Fruit fly (Drosophila melanogaster) whole organism, embryonic: Measurements from ENCODE around the gene CG1640.

Source experiments
- Atf-2 ChIP-seq: fragments of 200-800 bp; sonication (Bioruptor generic); optimal IDR thresholded peaks from 2 replicates; lab custom pipeline; 2016; ENCODE audit warnings: missing biosample characterization, missing genetic modification characterization
- BEAF-32 ChIP-seq: fragments of 200-800 bp; sonication (Bioruptor generic); optimal IDR thresholded peaks from 3 replicates; lab custom pipeline; 2017; ENCODE audit warnings: missing biosample characterization, missing genetic modification characterization, mild to moderate bottlenecking, moderate library complexity, missing genetic modification reagents
- Blimp-1 ChIP-seq: fragments of 200-800 bp; sonication (Bioruptor generic); optimal IDR thresholded peaks from 3 replicates; lab custom pipeline; 2018; ENCODE audit warnings: missing biosample characterization, missing genetic modification characterization, mild to moderate bottlenecking, moderate library complexity, missing genetic modification reagents
- CG11456 ChIP-seq: fragments of 200-800 bp; sonication (Bioruptor generic); IDR thresholded peaks from 3 replicates; pipeline ENCODE4 v1.3.6; 2022; ENCODE audit warnings: missing biosample characterization, missing genetic modification characterization
- CG1233 ChIP-seq: fragments of 200-800 bp; sonication (Bioruptor generic); optimal IDR thresholded peaks from 4 replicates; lab custom pipeline; 2018; ENCODE audit warnings: missing biosample characterization, mild to moderate bottlenecking, missing genetic modification characterization
- CG15269 ChIP-seq: fragments of 200-800 bp; sonication (Bioruptor generic); optimal IDR thresholded peaks from 2 replicates; lab custom pipeline; 2018; ENCODE audit warnings: missing biosample characterization, mild to moderate bottlenecking, missing genetic modification characterization, moderate library complexity
- CG1603 ChIP-seq: fragments of 200-800 bp; sonication (Bioruptor generic); optimal IDR thresholded peaks from 2 replicates; lab custom pipeline; 2019; ENCODE audit warnings: missing biosample characterization, mild to moderate bottlenecking, missing genetic modification characterization, moderate library complexity
- CG16779 ChIP-seq: fragments of 200-800 bp; sonication (Bioruptor generic); IDR thresholded peaks from 2 replicates; pipeline ENCODE4 v1.3.6; 2022; ENCODE audit warnings: missing biosample characterization, missing genetic modification characterization
- CG17359 ChIP-seq: fragments of 200-800 bp; sonication (Bioruptor generic); optimal IDR thresholded peaks from 3 replicates; lab custom pipeline; 2018; ENCODE audit warnings: missing biosample characterization, mild to moderate bottlenecking, missing genetic modification characterization, moderate library complexity
- CG30431 ChIP-seq: fragments of 200-800 bp; sonication (Bioruptor generic); optimal IDR thresholded peaks from 2 replicates; lab custom pipeline; 2017; ENCODE audit warnings: missing biosample characterization, missing genetic modification characterization
- CG31365 ChIP-seq: fragments of 200-800 bp; sonication (Bioruptor generic); optimal IDR thresholded peaks from 2 replicates; lab custom pipeline; 2018; ENCODE audit warnings: missing biosample characterization, mild to moderate bottlenecking, missing genetic modification characterization
- CG32532 ChIP-seq: fragments of 200-800 bp; sonication (Bioruptor generic); IDR thresholded peaks from 2 replicates; pipeline ENCODE4 v1.3.6; 2022; ENCODE audit warnings: missing biosample characterization, missing genetic modification characterization
- CG33213 ChIP-seq: fragments of 200-800 bp; sonication (Bioruptor generic); optimal IDR thresholded peaks from 3 replicates; lab custom pipeline; 2016; ENCODE audit warnings: missing biosample characterization, missing genetic modification characterization
- CG4282 ChIP-seq: fragments of 200-800 bp; sonication (Bioruptor generic); optimal IDR thresholded peaks from 2 replicates; lab custom pipeline; 2016; ENCODE audit warnings: missing biosample characterization, missing genetic modification characterization
- CG4328 ChIP-seq: fragments of 200-800 bp; sonication (Bioruptor generic); optimal IDR thresholded peaks from 3 replicates; lab custom pipeline; 2017; ENCODE audit warnings: missing biosample characterization, missing genetic modification reagents, missing genetic modification characterization
- CG4707 ChIP-seq: fragments of 200-800 bp; sonication (Bioruptor generic); optimal IDR thresholded peaks from 2 replicates; lab custom pipeline; 2018; ENCODE audit warnings: missing biosample characterization, mild to moderate bottlenecking, missing genetic modification characterization, moderate library complexity
- CG7372 ChIP-seq: fragments of 200-800 bp; sonication (Bioruptor generic); IDR thresholded peaks from 2 replicates; pipeline ENCODE4 v1.3.6; 2022; ENCODE audit warnings: missing biosample characterization, missing genetic modification characterization
- CG9437 ChIP-seq: fragments of 200-800 bp; sonication (Bioruptor generic); optimal IDR thresholded peaks from 2 replicates; lab custom pipeline; 2018; ENCODE audit warnings: missing biosample characterization, mild to moderate bottlenecking, missing genetic modification characterization
- Dip3 ChIP-seq: fragments of 200-800 bp; sonication (Bioruptor generic); optimal IDR thresholded peaks from 3 replicates; lab custom pipeline; 2016; ENCODE audit warnings: missing biosample characterization, missing genetic modification characterization
- Dll ChIP-seq: fragments of 200-800 bp; sonication (Bioruptor generic); IDR thresholded peaks from 4 replicates; pipeline ENCODE4 v1.3.6; 2022; ENCODE audit warnings: missing biosample characterization, missing genetic modification characterization; ENCODE audit not compliant: partially characterized antibody
- ERR ChIP-seq: fragments of 200-800 bp; sonication (Bioruptor generic); optimal IDR thresholded peaks from 2 replicates; lab custom pipeline; 2016; ENCODE audit warnings: missing biosample characterization, missing genetic modification characterization
- Ets65A ChIP-seq: fragments of 200-800 bp; sonication (Bioruptor generic); peaks from one replicate; lab custom pipeline; 2016; ENCODE audit warnings: missing biosample characterization, missing genetic modification characterization
- HmgZ ChIP-seq: fragments of 200-800 bp; sonication (Bioruptor generic); optimal IDR thresholded peaks from 2 replicates; lab custom pipeline; 2018; ENCODE audit warnings: missing biosample characterization, mild to moderate bottlenecking, missing genetic modification characterization
- Nf-YB ChIP-seq: fragments of 200-800 bp; sonication (Bioruptor generic); optimal IDR thresholded peaks from 3 replicates; lab custom pipeline; 2019; ENCODE audit warnings: missing biosample characterization, mild to moderate bottlenecking, missing genetic modification characterization, moderate library complexity
- Stat92E ChIP-seq, 3 experiments: fragments of >200 bp in 2 of 3; fragments of 200-800 bp in 1 of 3; sonication (Bioruptor generic) in 1 of 3; optimal IDR thresholded peaks; 2 replicates each; lab custom pipeline; 2017 to 2019; ENCODE audit warnings: missing biosample characterization in 3 of 3, missing genetic modification characterization in 3 of 3, mild to moderate bottlenecking in 1 of 3, moderate library complexity in 1 of 3
- TFAM ChIP-seq: fragments of 200-800 bp; sonication (Bioruptor generic); optimal IDR thresholded peaks from 2 replicates; lab custom pipeline; 2017; ENCODE audit warnings: missing biosample characterization, missing genetic modification characterization, inconsistent platforms
- Tbp ChIP-seq: fragments of >200 bp; optimal IDR thresholded peaks from 2 replicates; lab custom pipeline; 2018; ENCODE audit warnings: missing biosample characterization, missing genetic modification characterization
- aop ChIP-seq: fragments of 200-800 bp; sonication (Bioruptor generic); IDR thresholded peaks from 2 replicates; pipeline ENCODE4 v1.3.6; 2022; ENCODE audit warnings: missing biosample characterization, missing genetic modification characterization
- bbx ChIP-seq: fragments of 200-800 bp; sonication (Bioruptor generic); IDR thresholded peaks from 2 replicates; pipeline ENCODE4 v1.3.6; 2022; ENCODE audit warnings: missing biosample characterization, missing genetic modification characterization; ENCODE audit not compliant: partially characterized antibody
- bcd ChIP-seq: fragments of 200-800 bp; sonication (Bioruptor generic); optimal IDR thresholded peaks from 2 replicates; lab custom pipeline; 2017; ENCODE audit warnings: missing biosample characterization, mild to moderate bottlenecking, missing genetic modification characterization
- cas ChIP-seq: fragments of 200-800 bp; sonication (Bioruptor generic); IDR thresholded peaks from 2 replicates; pipeline ENCODE4 v1.3.6; 2022; ENCODE audit warnings: missing biosample characterization, missing genetic modification characterization
- cato ChIP-seq: fragments of 200-800 bp; sonication (Bioruptor generic); optimal IDR thresholded peaks from 2 replicates; lab custom pipeline; 2016; ENCODE audit warnings: missing biosample characterization, missing genetic modification characterization, borderline replicate concordance
- cg ChIP-seq: fragments of 200-800 bp; sonication (Bioruptor generic); optimal IDR thresholded peaks from 3 replicates; lab custom pipeline; 2019; ENCODE audit warnings: missing biosample characterization, mild to moderate bottlenecking, missing genetic modification characterization, moderate library complexity
- da ChIP-seq: fragments of 200-800 bp; sonication (Bioruptor generic); optimal IDR thresholded peaks from 2 replicates; lab custom pipeline; 2016; ENCODE audit warnings: missing biosample characterization, missing genetic modification characterization
- emc ChIP-seq: fragments of 200-800 bp; sonication (Bioruptor generic); optimal IDR thresholded peaks from 2 replicates; lab custom pipeline; 2016; ENCODE audit warnings: missing biosample characterization, missing genetic modification characterization
- ftz-f1 ChIP-seq: fragments of 200-800 bp; sonication (Bioruptor generic); optimal IDR thresholded peaks from 2 replicates; lab custom pipeline; 2016; ENCODE audit warnings: missing biosample characterization, missing genetic modification characterization
- gt ChIP-seq: fragments of 200-800 bp; sonication (Bioruptor generic); IDR thresholded peaks from 2 replicates; pipeline ENCODE4 v1.3.6; 2022; ENCODE audit warnings: missing biosample characterization, missing genetic modification characterization
- kah ChIP-seq: fragments of 200-800 bp; sonication (Bioruptor generic); optimal IDR thresholded peaks from 2 replicates; lab custom pipeline; 2018; ENCODE audit warnings: missing biosample characterization, mild to moderate bottlenecking, missing genetic modification characterization
- klu ChIP-seq: fragments of 200-800 bp; sonication (Bioruptor generic); IDR thresholded peaks from 2 replicates; pipeline ENCODE4 v1.3.6; 2022; ENCODE audit warnings: missing biosample characterization, missing genetic modification characterization
- lov ChIP-seq, 2 experiments: fragments of 200-800 bp in 1 of 2; fragments of >200 bp in 1 of 2; sonication (Bioruptor generic) in 1 of 2; IDR thresholded peaks in 1 of 2; optimal IDR thresholded peaks in 1 of 2; 2 replicates in 1 of 2; 3 replicates in 1 of 2; pipeline versions ENCODE4 v1.3.6 to Lab custom; 2017 to 2022; ENCODE audit warnings: missing biosample characterization in 1 of 2, missing genetic modification characterization in 1 of 2
- luna ChIP-seq: fragments of 200-800 bp; sonication (Bioruptor generic); optimal IDR thresholded peaks from 2 replicates; lab custom pipeline; 2016; ENCODE audit warnings: missing biosample characterization, missing genetic modification characterization
- maf-S ChIP-seq: fragments of 200-800 bp; sonication (Bioruptor generic); optimal IDR thresholded peaks from 2 replicates; lab custom pipeline; 2016; ENCODE audit warnings: missing biosample characterization, missing genetic modification characterization
- mld ChIP-seq: fragments of 200-800 bp; sonication (Bioruptor generic); IDR thresholded peaks from 3 replicates; pipeline ENCODE4 v1.3.6; 2022; ENCODE audit warnings: missing biosample characterization, missing genetic modification characterization; ENCODE audit not compliant: partially characterized antibody
- org-1 ChIP-seq: fragments of 200-800 bp; sonication (Bioruptor generic); optimal IDR thresholded peaks from 2 replicates; lab custom pipeline; 2017; ENCODE audit warnings: missing biosample characterization, missing genetic modification characterization
- pum ChIP-seq: fragments of 200-800 bp; sonication (Bioruptor generic); optimal IDR thresholded peaks from 2 replicates; lab custom pipeline; 2016; ENCODE audit warnings: missing biosample characterization, missing genetic modification characterization
- row ChIP-seq: fragments of 200-800 bp; sonication (Bioruptor generic); IDR thresholded peaks from 3 replicates; pipeline ENCODE4 v1.3.6; 2022; ENCODE audit warnings: missing biosample characterization, missing genetic modification characterization
- run ChIP-seq: fragments of 200-800 bp; sonication (Bioruptor generic); optimal IDR thresholded peaks from 3 replicates; lab custom pipeline; 2018; ENCODE audit warnings: missing biosample characterization, mild to moderate bottlenecking, missing genetic modification characterization
- tup ChIP-seq: fragments of 200-800 bp; sonication (Bioruptor generic); optimal IDR thresholded peaks from 2 replicates; lab custom pipeline; 2016; ENCODE audit warnings: missing biosample characterization, mild to moderate bottlenecking, missing genetic modification characterization, moderate library complexity
- wek ChIP-seq: fragments of 200-800 bp; sonication (Bioruptor generic); optimal IDR thresholded peaks from 3 replicates; lab custom pipeline; 2018; ENCODE audit warnings: missing biosample characterization, mild to moderate bottlenecking, missing genetic modification characterization, moderate library complexity

Gene CG1640

dm6 chrX:13412941-13413613, 42.7 kb downstream of the CG1640 start, which contains the start of the genes CG1998 and Set2 (continued):
- TF ChIP-seq gt (GFP tag; lab: Robert Waterston, UW): no peak
- no peak for TF ChIP-seq Atf-2 (GFP tag; lab: Kevin White, UChicago)
- TF ChIP-seq org-1 (GFP tag; lab: Kevin White, UChicago): no peak
- no peak for TF ChIP-seq cas (GFP tag; lab: Robert Waterston, UW)
- no peak for TF ChIP-seq emc (GFP tag; lab: Kevin White, UChicago)
- no peak for TF ChIP-seq CG4328 (GFP tag; lab: Kevin White, UChicago)
- peak; percentile 35 for TF ChIP-seq Nf-YB
- TF ChIP-seq CG7372: no peak
- peak; percentile 28 for TF ChIP-seq CG31365 (tag; lab: Kevin White, UChicago)
- TF ChIP-seq CG33213 (GFP tag; lab: Kevin White, UChicago): peak; percentile 67
- TF ChIP-seq CG4282 (GFP tag; lab: Kevin White, UChicago): no peak
- peak; percentile 84 for TF ChIP-seq cg (GFP tag; lab: Kevin White, UChicago)
- TF ChIP-seq Dip3 (GFP tag; lab: Kevin White, UChicago): no peak
- TF ChIP-seq klu (GFP tag; lab: Robert Waterston, UW): no peak
- TF ChIP-seq cato (GFP tag; lab: Kevin White, UChicago): no peak
- peak; percentile 85 for TF ChIP-seq CG1603 (tag; lab: Kevin White, UChicago)
- TF ChIP-seq TFAM (GFP tag; lab: Kevin White, UChicago): no peak
- TF ChIP-seq row (GFP tag; lab: Robert Waterston, UW): peak; percentile 51; the same call in 2 of the 3 replicates
- no peak for TF ChIP-seq aop (GFP tag; lab: Robert Waterston, UW)
- TF ChIP-seq CG11456 (GFP tag; lab: Robert Waterston, UW): 0 out of 3 replicates have a peak, but pooled peaks have one; percentile 59
- peak; percentile 61 for TF ChIP-seq BEAF-32
- no peak for TF ChIP-seq Blimp-1 (GFP tag; lab: Kevin White, UChicago)
- peak in 1 of 3 experiments; percentile 30 for TF ChIP-seq Stat92E (GFP tag; optimal IDR thresholded peaks at IDR 0.05; lab: Kevin White, UChicago)
- TF ChIP-seq mld (GFP tag; lab: Robert Waterston, UW): no peak
- no peak for TF ChIP-seq maf-S (GFP tag; lab: Kevin White, UChicago)
- no peak for TF ChIP-seq CG17359 (tag; lab: Kevin White, UChicago)
- no peak for TF ChIP-seq lov (optimal IDR thresholded peaks at IDR 0.05; lab: Kevin White, UChicago)
- TF ChIP-seq lov (GFP tag; IDR thresholded peaks at IDR 0.05; lab: Robert Waterston, UW): no peak
- no peak for TF ChIP-seq CG16779 (GFP tag; lab: Robert Waterston, UW)
- no peak for TF ChIP-seq CG4707 (GFP tag; lab: Kevin White, UChicago)
- TF ChIP-seq CG9437 (GFP tag; lab: Kevin White, UChicago): peak; percentile 65
- TF ChIP-seq ftz-f1 (GFP tag; lab: Kevin White, UChicago): peak; percentile 93
- TF ChIP-seq luna (GFP tag; lab: Kevin White, UChicago): no peak
- TF ChIP-seq kah: no peak
- peak; percentile 95 for TF ChIP-seq Ets65A
- TF ChIP-seq CG15269 (tag; lab: Kevin White, UChicago): no peak
- peak; percentile 79 for TF ChIP-seq HmgZ (tag; lab: Kevin White, UChicago)
- TF ChIP-seq Dll (GFP tag; lab: Robert Waterston, UW): 0 out of 4 replicates have a peak, but pooled peaks have one; percentile 41
- TF ChIP-seq tup (GFP tag; lab: Kevin White, UChicago): no peak
- no peak for TF ChIP-seq da (GFP tag; lab: Kevin White, UChicago)
- peak; percentile 24 for TF ChIP-seq ERR (GFP tag; lab: Kevin White, UChicago)
- TF ChIP-seq run: no peak
- no peak for TF ChIP-seq bcd (GFP tag; lab: Kevin White, UChicago)
- peak; percentile 3 for TF ChIP-seq CG1233 (GFP tag; lab: Kevin White, UChicago)
- peak; percentile 27; the same call in 1 of the 2 replicates for TF ChIP-seq bbx (GFP tag; lab: Robert Waterston, UW)
- TF ChIP-seq CG30431 (GFP tag; lab: Kevin White, UChicago): no peak
- no peak for TF ChIP-seq Tbp
- TF ChIP-seq wek (GFP tag; lab: Kevin White, UChicago): no peak
- TF ChIP-seq pum (GFP tag; lab: Kevin White, UChicago): no peak
- peak; percentile 45; the same call in 1 of the 2 replicates for TF ChIP-seq CG32532 (GFP tag; lab: Robert Waterston, UW)
